Fruit fly (Drosophila melanogaster) whole organism, embryonic: ENCODE results near the gene tipE.

ENCODE experiments used
- BtbVII ChIP-seq: fragments of 200-800 bp; sonication (Bioruptor generic); optimal IDR thresholded peaks from 3 replicates; lab custom pipeline; 2017; ENCODE audit warnings: missing biosample characterization, mild to moderate bottlenecking, missing genetic modification characterization
- Bteb2 ChIP-seq: fragments of 200-800 bp; sonication (Bioruptor generic); optimal IDR thresholded peaks from 2 replicates; lab custom pipeline; 2016; ENCODE audit warnings: missing biosample characterization, missing genetic modification characterization
- CG1024 ChIP-seq: fragments of 200-800 bp; sonication (Bioruptor generic); IDR thresholded peaks from 2 replicates; pipeline ENCODE4 v1.3.6; 2022; ENCODE audit warnings: missing biosample characterization, missing genetic modification characterization
- CG10274 ChIP-seq: fragments of 200-800 bp; sonication (Bioruptor generic); optimal IDR thresholded peaks from 3 replicates; lab custom pipeline; 2017; ENCODE audit warnings: missing biosample characterization, mild to moderate bottlenecking, missing genetic modification characterization
- CG12391 ChIP-seq: fragments of 200-800 bp; sonication (Bioruptor generic); optimal IDR thresholded peaks from 3 replicates; lab custom pipeline; 2018; ENCODE audit warnings: missing biosample characterization, mild to moderate bottlenecking, missing genetic modification characterization, moderate library complexity
- CG12769 ChIP-seq: fragments of 200-800 bp; sonication (Bioruptor generic); optimal IDR thresholded peaks from 2 replicates; lab custom pipeline; 2019; ENCODE audit warnings: missing biosample characterization, mild to moderate bottlenecking, missing genetic modification characterization, moderate library complexity
- CG14667 ChIP-seq: fragments of 200-800 bp; sonication (Bioruptor generic); IDR thresholded peaks from 2 replicates; pipeline ENCODE4 v1.3.6; 2022; ENCODE audit warnings: missing biosample characterization, missing genetic modification characterization
- CG15696 ChIP-seq: fragments of 200-800 bp; sonication (Bioruptor generic); optimal IDR thresholded peaks from 2 replicates; lab custom pipeline; 2019; ENCODE audit warnings: missing biosample characterization, mild to moderate bottlenecking, missing genetic modification characterization, moderate library complexity
- CG16863 ChIP-seq: fragments of 200-800 bp; sonication (Bioruptor generic); optimal IDR thresholded peaks from 3 replicates; lab custom pipeline; 2016; ENCODE audit warnings: missing biosample characterization, missing genetic modification characterization
- CG1792 ChIP-seq: fragments of 200-800 bp; sonication (Bioruptor generic); optimal IDR thresholded peaks from 2 replicates; lab custom pipeline; 2016; ENCODE audit warnings: missing biosample characterization, missing genetic modification characterization
- CG18476 ChIP-seq: fragments of 200-800 bp; sonication (Bioruptor generic); optimal IDR thresholded peaks from 2 replicates; lab custom pipeline; 2016; ENCODE audit warnings: missing biosample characterization, mild to moderate bottlenecking, missing genetic modification characterization
- CG31388 ChIP-seq: fragments of 200-800 bp; sonication (Bioruptor generic); optimal IDR thresholded peaks from 2 replicates; lab custom pipeline; 2016; ENCODE audit warnings: missing biosample characterization, missing genetic modification characterization
- CG32767 ChIP-seq: fragments of 200-800 bp; sonication (Bioruptor generic); IDR thresholded peaks from 2 replicates; pipeline ENCODE4 v1.3.6; 2022; ENCODE audit warnings: missing biosample characterization, missing genetic modification characterization
- CG4707 ChIP-seq: fragments of 200-800 bp; sonication (Bioruptor generic); optimal IDR thresholded peaks from 2 replicates; lab custom pipeline; 2018; ENCODE audit warnings: missing biosample characterization, mild to moderate bottlenecking, missing genetic modification characterization, moderate library complexity
- CG6683 ChIP-seq: fragments of 200-800 bp; sonication (Bioruptor generic); optimal IDR thresholded peaks from 2 replicates; lab custom pipeline; 2017; ENCODE audit warnings: missing biosample characterization, mild to moderate bottlenecking, missing genetic modification characterization, missing genetic modification reagents
- CG7372 ChIP-seq: fragments of 200-800 bp; sonication (Bioruptor generic); IDR thresholded peaks from 2 replicates; pipeline ENCODE4 v1.3.6; 2022; ENCODE audit warnings: missing biosample characterization, missing genetic modification characterization
- CG7963 ChIP-seq: fragments of 200-800 bp; sonication (Bioruptor generic); IDR thresholded peaks from 3 replicates; pipeline ENCODE4 v1.3.6; 2022; ENCODE audit warnings: missing biosample characterization, missing genetic modification characterization; ENCODE audit not compliant: partially characterized antibody
- CG8089 ChIP-seq: fragments of 200-800 bp; sonication (Bioruptor generic); optimal IDR thresholded peaks from 3 replicates; lab custom pipeline; 2016; ENCODE audit warnings: missing biosample characterization, missing genetic modification characterization
- CG8290 ChIP-seq, 3 experiments: fragments of 200-800 bp; sonication (Bioruptor generic); optimal IDR thresholded peaks; 2 replicates each; lab custom pipeline; 2016 to 2019; ENCODE audit warnings: missing biosample characterization in 3 of 3, missing genetic modification characterization in 3 of 3, mild to moderate bottlenecking in 2 of 3, moderate library complexity in 1 of 3
- CG9437 ChIP-seq: fragments of 200-800 bp; sonication (Bioruptor generic); optimal IDR thresholded peaks from 2 replicates; lab custom pipeline; 2018; ENCODE audit warnings: missing biosample characterization, mild to moderate bottlenecking, missing genetic modification characterization
- Deaf1 ChIP-seq: fragments of 200-800 bp; optimal IDR thresholded peaks from 3 replicates; lab custom pipeline; 2019; ENCODE audit warnings: missing biosample characterization, mild to moderate bottlenecking, missing genetic modification characterization, moderate library complexity
- Dip2 ChIP-seq: fragments of 200-800 bp; sonication (Bioruptor generic); IDR thresholded peaks from 2 replicates; pipeline ENCODE4 v1.3.6; 2022; ENCODE audit warnings: missing biosample characterization, missing genetic modification characterization
- H15 ChIP-seq: fragments of 200-800 bp; sonication (Bioruptor generic); IDR thresholded peaks from 3 replicates; pipeline ENCODE4 v1.3.6; 2022; ENCODE audit warnings: missing biosample characterization, missing genetic modification characterization
- HLH3B ChIP-seq: fragments of 200-800 bp; sonication (Bioruptor generic); IDR thresholded peaks from 2 replicates; pipeline ENCODE4 v1.3.6; 2022; ENCODE audit warnings: missing biosample characterization, missing genetic modification characterization
- HLHmδ ChIP-seq: fragments of 200-800 bp; sonication (Bioruptor generic); optimal IDR thresholded peaks from 2 replicates; lab custom pipeline; 2018; ENCODE audit warnings: missing biosample characterization, mild to moderate bottlenecking, missing genetic modification characterization, moderate library complexity
- Hr39 ChIP-seq: fragments of >200 bp; optimal IDR thresholded peaks from 2 replicates; lab custom pipeline; 2017
- Med ChIP-seq: fragments of 200-800 bp; sonication (Bioruptor generic); peaks from one replicate; lab custom pipeline; 2016; ENCODE audit warnings: missing biosample characterization, missing genetic modification characterization, mild to moderate bottlenecking, inconsistent platforms, moderate library complexity
- Mrtf ChIP-seq: fragments of 200-800 bp; sonication (Bioruptor generic); IDR thresholded peaks from 3 replicates; pipeline ENCODE4 v1.3.6; 2022; ENCODE audit warnings: missing biosample characterization, missing genetic modification characterization
- Myb ChIP-seq: fragments of 200-800 bp; sonication (Bioruptor generic); optimal IDR thresholded peaks from 2 replicates; lab custom pipeline; 2016; ENCODE audit warnings: missing biosample characterization, missing genetic modification characterization
- Nf-YC ChIP-seq: fragments of 200-800 bp; optimal IDR thresholded peaks from 3 replicates; lab custom pipeline; 2019; ENCODE audit warnings: missing biosample characterization, mild to moderate bottlenecking, missing genetic modification characterization, moderate library complexity
- Ravus ChIP-seq: fragments of 200-800 bp; sonication (Bioruptor generic); IDR thresholded peaks from 2 replicates; pipeline ENCODE4 v1.3.6; 2022; ENCODE audit warnings: missing biosample characterization, missing genetic modification characterization
- Rx ChIP-seq: fragments of 200-800 bp; sonication (Bioruptor generic); IDR thresholded peaks from 2 replicates; pipeline ENCODE4 v1.3.6; 2022; ENCODE audit warnings: missing biosample characterization, missing genetic modification characterization
- Sry-β ChIP-seq: fragments of 200-800 bp; sonication (Bioruptor generic); optimal IDR thresholded peaks from 2 replicates; lab custom pipeline; 2018; ENCODE audit warnings: missing biosample characterization, mild to moderate bottlenecking, missing genetic modification characterization, moderate library complexity
- Trl ChIP-seq, 3 experiments: fragments of >200 bp in 2 of 3; fragments of 200-800 bp in 1 of 3; sonication (Bioruptor generic) in 1 of 3; optimal IDR thresholded peaks; 2 replicates in 1 of 3; 3 replicates in 2 of 3; lab custom pipeline; 2016 to 2017; ENCODE audit warnings: missing biosample characterization in 1 of 3, missing genetic modification characterization in 1 of 3
- Xbp1 ChIP-seq: fragments of 200-800 bp; sonication (Bioruptor generic); optimal IDR thresholded peaks from 3 replicates; lab custom pipeline; 2016; ENCODE audit warnings: missing biosample characterization, mild to moderate bottlenecking, missing genetic modification characterization
- az2 ChIP-seq: fragments of 200-800 bp; sonication (Bioruptor generic); optimal IDR thresholded peaks from 3 replicates; lab custom pipeline; 2016; ENCODE audit warnings: missing biosample characterization, missing genetic modification characterization
- bigmax ChIP-seq: fragments of 200-800 bp; sonication (Bioruptor generic); optimal IDR thresholded peaks from 2 replicates; lab custom pipeline; 2018; ENCODE audit warnings: missing biosample characterization, mild to moderate bottlenecking, missing genetic modification characterization
- cas ChIP-seq: fragments of 200-800 bp; sonication (Bioruptor generic); IDR thresholded peaks from 2 replicates; pipeline ENCODE4 v1.3.6; 2022; ENCODE audit warnings: missing biosample characterization, missing genetic modification characterization
- crol ChIP-seq: fragments of 200-800 bp; sonication (Bioruptor generic); IDR thresholded peaks from 2 replicates; pipeline ENCODE4 v1.3.6; 2022; ENCODE audit warnings: missing biosample characterization, missing genetic modification characterization
- fd3F ChIP-seq: fragments of 200-800 bp; sonication (Bioruptor generic); optimal IDR thresholded peaks from 2 replicates; lab custom pipeline; 2018; ENCODE audit warnings: missing biosample characterization, mild to moderate bottlenecking, missing genetic modification characterization, moderate library complexity
- ftz-f1 ChIP-seq: fragments of 200-800 bp; sonication (Bioruptor generic); optimal IDR thresholded peaks from 2 replicates; lab custom pipeline; 2016; ENCODE audit warnings: missing biosample characterization, missing genetic modification characterization
- gfzf ChIP-seq: fragments of 200-800 bp; sonication (Bioruptor generic); optimal IDR thresholded peaks from 2 replicates; lab custom pipeline; 2016; ENCODE audit warnings: missing biosample characterization, mild to moderate bottlenecking, missing genetic modification characterization, moderate library complexity
- grn ChIP-seq: fragments of 200-800 bp; sonication (Bioruptor generic); optimal IDR thresholded peaks from 3 replicates; lab custom pipeline; 2017; ENCODE audit warnings: missing biosample characterization, missing genetic modification characterization
- ind ChIP-seq: fragments of 200-800 bp; sonication (Bioruptor generic); optimal IDR thresholded peaks from 3 replicates; lab custom pipeline; 2016; ENCODE audit warnings: missing biosample characterization, missing genetic modification characterization
- maf-S ChIP-seq: fragments of 200-800 bp; sonication (Bioruptor generic); optimal IDR thresholded peaks from 2 replicates; lab custom pipeline; 2016; ENCODE audit warnings: missing biosample characterization, missing genetic modification characterization
- nau ChIP-seq: fragments of 200-800 bp; sonication (Bioruptor generic); optimal IDR thresholded peaks from 3 replicates; lab custom pipeline; 2017; ENCODE audit warnings: missing biosample characterization, mild to moderate bottlenecking, missing genetic modification characterization, missing genetic modification reagents
- odd ChIP-seq: fragments of 200-800 bp; sonication (Bioruptor generic); optimal IDR thresholded peaks from 2 replicates; lab custom pipeline; 2017; ENCODE audit warnings: missing biosample characterization, mild to moderate bottlenecking, missing genetic modification characterization
- sug ChIP-seq: fragments of 200-800 bp; optimal IDR thresholded peaks from 2 replicates; lab custom pipeline; 2019; ENCODE audit warnings: missing biosample characterization, mild to moderate bottlenecking, missing genetic modification characterization, moderate library complexity
- tll ChIP-seq, 2 experiments: fragments of 200-800 bp in 1 of 2; fragments of >200 bp in 1 of 2; sonication (Bioruptor generic) in 1 of 2; optimal IDR thresholded peaks; 2 replicates each; lab custom pipeline; 2017 to 2019; ENCODE audit warnings: missing biosample characterization in 2 of 2, missing genetic modification characterization in 2 of 2, mild to moderate bottlenecking in 1 of 2, moderate library complexity in 1 of 2

Gene tipE

DNA sequence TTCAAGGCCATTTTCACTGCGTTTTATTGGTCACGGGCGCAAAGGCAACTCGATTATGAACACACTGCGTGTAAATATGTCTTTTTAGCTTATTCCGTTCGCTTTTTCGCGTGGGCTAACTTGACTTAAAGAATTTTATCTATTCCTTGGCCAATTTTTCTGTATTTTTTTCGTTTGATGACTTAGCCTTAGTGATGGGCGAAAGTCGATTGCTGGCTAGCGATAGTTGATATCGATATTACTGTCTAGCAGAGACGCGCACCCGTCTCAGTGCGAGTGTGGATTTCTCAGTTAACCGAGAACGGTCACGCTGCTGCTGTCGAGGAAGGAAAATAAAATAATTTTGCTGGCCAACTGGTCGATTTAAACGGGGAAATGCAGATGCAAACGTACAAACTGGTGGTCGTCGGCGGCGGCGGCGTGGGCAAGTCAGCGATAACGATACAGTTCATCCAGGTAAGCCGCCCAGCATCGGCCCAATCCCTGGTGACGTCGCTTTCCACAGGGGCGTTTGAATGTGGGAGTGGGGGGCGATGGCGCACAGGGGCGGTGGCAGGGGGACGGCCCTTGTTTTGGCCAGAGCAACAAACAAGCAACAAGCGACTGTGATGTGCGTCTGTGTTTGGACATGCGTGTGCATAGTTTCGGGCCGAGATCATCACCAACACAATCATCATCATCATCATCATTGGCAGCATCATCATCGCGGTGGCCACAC lies 49.3 kb upstream of the tipE start, which contains the start of the genes Rop and Ras64B (continued):
- TF ChIP-seq Xbp1 = peak; percentile 17
- peak; percentile 49 for TF ChIP-seq sug (tag; lab: Kevin White, UChicago)
- TF ChIP-seq tll (GFP tag; optimal IDR thresholded peaks at IDR 0.05; lab: Kevin White, UChicago) = peak in 1 of 2 experiments; percentile 56
- no peak for TF ChIP-seq Dip2 (GFP tag; lab: Robert Waterston, UW)
- TF ChIP-seq Deaf1 (tag; lab: Kevin White, UChicago) = peak; percentile 32
- TF ChIP-seq CG10274 (GFP tag; lab: Kevin White, UChicago) = no peak
- no peak for TF ChIP-seq CG16863
- no peak for TF ChIP-seq HLHmδ (GFP tag; lab: Kevin White, UChicago)
- TF ChIP-seq CG12391 (tag; lab: Kevin White, UChicago) = peak; percentile 52
- TF ChIP-seq CG31388 (GFP tag; lab: Kevin White, UChicago) = no peak
- no peak for TF ChIP-seq Hr39
- no peak for TF ChIP-seq Rx (GFP tag; lab: Robert Waterston, UW)
- no peak for TF ChIP-seq CG9437
- TF ChIP-seq Mrtf (GFP tag; lab: Robert Waterston, UW) = no peak
- TF ChIP-seq ftz-f1 (GFP tag; lab: Kevin White, UChicago) = peak; percentile 96
- TF ChIP-seq CG8089 (GFP tag; lab: Kevin White, UChicago) = no peak
- TF ChIP-seq Sry-β (GFP tag; lab: Kevin White, UChicago) = no peak
- no peak for TF ChIP-seq Trl (optimal IDR thresholded peaks at IDR 0.05; lab: Kevin White, UChicago)
- peak; percentile 10 for TF ChIP-seq Trl (GFP tag; optimal IDR thresholded peaks at IDR 0.05; lab: Kevin White, UChicago)
- no peak for TF ChIP-seq ind (GFP tag; lab: Kevin White, UChicago)
- TF ChIP-seq CG32767 = peak; percentile 56; the same call in 1 of the 2 replicates
- no peak for TF ChIP-seq nau
- TF ChIP-seq grn = no peak
- peak; percentile 62 for TF ChIP-seq Myb
- no peak for TF ChIP-seq CG1024 (GFP tag; lab: Robert Waterston, UW)
- TF ChIP-seq BtbVII (GFP tag; lab: Kevin White, UChicago) = no peak
- peak; percentile 53 for TF ChIP-seq CG8290 (GFP tag; optimal IDR thresholded peaks at IDR 0.05; lab: Kevin White, UChicago)
- peak in 1 of 2 experiments; percentile 84 for TF ChIP-seq CG8290 (tag; optimal IDR thresholded peaks at IDR 0.05; lab: Kevin White, UChicago)
- TF ChIP-seq CG18476 = no peak
- no peak for TF ChIP-seq cas
- TF ChIP-seq H15 (GFP tag; lab: Robert Waterston, UW) = no peak
- no peak for TF ChIP-seq CG12769 (tag; lab: Kevin White, UChicago)
- peak; percentile 90 for TF ChIP-seq Med (GFP tag; lab: Kevin White, UChicago)
- no peak for TF ChIP-seq fd3F (GFP tag; lab: Kevin White, UChicago)
- no peak for TF ChIP-seq CG15696 (tag; lab: Kevin White, UChicago)
- TF ChIP-seq CG7963 = peak; percentile 77
- TF ChIP-seq az2 (GFP tag; lab: Kevin White, UChicago) = no peak
- no peak for TF ChIP-seq maf-S (GFP tag; lab: Kevin White, UChicago)
- TF ChIP-seq crol (GFP tag; lab: Robert Waterston, UW) = peak; percentile 96
- TF ChIP-seq odd (GFP tag; lab: Kevin White, UChicago) = no peak
- no peak for TF ChIP-seq CG6683 (GFP tag; lab: Kevin White, UChicago)
- no peak for TF ChIP-seq CG14667
- peak; percentile 97 for TF ChIP-seq gfzf (GFP tag; lab: Kevin White, UChicago)
- no peak for TF ChIP-seq Ravus (GFP tag; lab: Robert Waterston, UW)
- no peak for TF ChIP-seq bigmax (GFP tag; lab: Kevin White, UChicago)
- TF ChIP-seq Bteb2 = peak; percentile 44
- no peak for TF ChIP-seq CG7372 (GFP tag; lab: Robert Waterston, UW)
- peak; percentile 75 for TF ChIP-seq Nf-YC (tag; lab: Kevin White, UChicago)
- no peak for TF ChIP-seq HLH3B
- no peak for TF ChIP-seq CG4707
- no peak for TF ChIP-seq CG1792 (GFP tag; lab: Kevin White, UChicago)
